Worm (Caenorhabditis elegans): ENCODE measurements around the gene ZK686.6.

DNA sequence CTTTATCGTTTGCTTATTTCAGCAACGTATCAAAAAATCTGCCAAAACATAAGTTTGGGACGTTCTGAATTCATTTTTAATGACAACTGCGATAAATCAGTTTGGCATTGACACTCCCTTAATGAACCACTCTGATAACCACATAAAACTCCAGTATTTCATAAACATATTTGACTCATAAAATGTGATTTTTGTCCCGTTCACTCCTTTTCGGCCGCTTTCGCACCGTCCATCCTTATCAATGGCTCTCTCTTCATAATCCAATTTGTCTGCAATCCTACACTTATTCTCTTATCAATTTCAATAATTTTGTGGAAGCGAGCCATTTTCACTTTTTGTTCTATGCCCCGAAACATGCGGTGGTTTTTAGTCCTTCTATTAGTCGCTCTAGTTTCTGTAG lies 14.2 kb downstream of the ZK686.6 start, which contains the start of gene pcp-1:
- TF ChIP-seq lir-3 (tag; optimal IDR thresholded peaks at IDR 0.05) (no peak), R02D3.7 (tag; optimal IDR thresholded peaks at IDR 0.05) (no peak), lin-13 (GFP tag; optimal IDR thresholded peaks at IDR 0.05) (no peak), nhr-28 (tag; optimal IDR thresholded peaks at IDR 0.05) (peak; percentile 80), ceh-82 (tag; optimal IDR thresholded peaks at IDR 0.05) (no peak), ztf-11 (tag; optimal IDR thresholded peaks at IDR 0.05) (no peak)

All from whole organism, L4 larva.